Fruit fly (Drosophila melanogaster): ENCODE results near the gene HemK1.

- TF ChIP-seq Clk (GFP tag; optimal IDR thresholded peaks at IDR 0.05) (no peak), CG7101 (tag; optimal IDR thresholded peaks at IDR 0.05) (peak; percentile 37), CG5204 (GFP tag; optimal IDR thresholded peaks at IDR 0.05) (no peak), kay (GFP tag; ENCODE audit: borderline replicate concordance) (no peak), CG14711 (tag; optimal IDR thresholded peaks at IDR 0.05) (no peak)
Measured at dm6 chr2L:6467509-6467908, at the start of gene HemK1.

Measured in whole organism, adult.